Worm (Caenorhabditis elegans) whole organism, late embryonic: ENCODE measurements around the gene ZK1098.12.

Experiments used
- ceh-48 ChIP-seq: sonication (generic microtip); optimal IDR thresholded peaks from 2 replicates; lab custom pipeline; 2016; ENCODE audit warnings: missing genetic modification characterization, inconsistent platforms, missing compliant biosample characterization
- pag-3 ChIP-seq: sonication (generic microtip); optimal IDR thresholded peaks from 2 replicates; lab custom pipeline; 2016; ENCODE audit warnings: missing compliant biosample characterization, missing genetic modification characterization, borderline replicate concordance
- sdc-2 ChIP-seq: sonication (generic microtip); optimal IDR thresholded peaks from 2 replicates; lab custom pipeline; 2016; ENCODE audit warnings: missing genotype, missing genetic modification characterization, missing compliant biosample characterization

DNA sequence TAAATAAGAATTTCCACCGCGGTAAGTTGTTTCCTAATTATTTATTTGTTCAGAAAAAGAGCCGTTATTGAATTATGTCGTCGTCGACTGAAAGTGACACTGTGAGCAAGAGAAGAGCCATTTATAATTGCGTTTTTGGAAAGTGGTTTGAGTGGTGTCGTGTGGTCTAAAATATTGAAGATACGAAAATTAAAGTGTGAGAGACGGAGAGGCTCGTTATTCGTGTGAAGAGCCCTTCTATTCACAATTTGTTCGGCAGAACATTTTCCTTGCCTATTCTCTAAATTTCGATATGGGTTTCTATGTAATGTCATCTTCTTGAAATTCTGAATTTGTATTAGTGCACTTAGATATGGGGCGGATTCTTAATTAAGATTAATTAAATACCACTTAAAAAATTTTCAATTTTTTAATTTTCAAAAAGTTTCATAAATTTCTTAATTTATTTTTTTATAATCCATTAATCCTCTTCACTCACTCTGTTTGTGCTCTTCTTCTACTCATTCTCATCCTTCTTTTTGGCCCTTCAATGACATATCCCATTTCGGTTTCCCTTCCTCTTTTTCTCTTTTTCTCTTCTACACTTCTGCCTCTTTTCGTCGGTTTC lies 35.1 kb upstream of the ZK1098.12 start:
- TF ChIP-seq sdc-2 (tag; lab: Kevin White, UChicago) (no peak), pag-3 (tag; lab: Kevin White, UChicago) (no peak), ceh-48 (no peak)
